Worm (Caenorhabditis elegans): ENCODE results near the gene W08F4.3.
A peak's percentile ranks its signal among the peaks of the same experiment; 100 is the strongest.

Gene W08F4.3

DNA sequence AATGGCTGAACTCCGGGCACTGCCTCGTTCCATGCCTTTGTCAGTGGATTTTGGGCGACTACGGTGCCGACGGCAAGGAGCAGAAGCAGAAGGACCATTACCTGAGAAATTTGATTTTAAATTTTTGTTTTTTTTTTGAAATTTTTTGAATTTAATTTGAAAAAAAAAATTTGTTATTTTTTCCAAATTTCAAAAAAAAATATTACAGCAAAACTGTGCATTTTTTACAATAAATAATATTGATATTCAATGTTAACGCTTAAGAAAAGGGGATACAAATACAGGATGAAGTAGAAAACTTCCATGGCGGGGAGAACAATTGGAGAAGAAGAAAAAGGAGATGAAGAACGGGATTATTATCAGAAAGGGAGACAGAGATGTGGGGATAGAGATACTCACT lies 8.4 kb upstream of the W08F4.3 start, which contains the start of gene mlt-8:
Gene mlt-8 (minus strand): TSS at position 101 of the 400 bp plus-strand sequence.
- TF ChIP-seq med-1 (GFP tag; optimal IDR thresholded peaks at IDR 0.05; ENCODE audit: insufficient read depth) (no peak), flt-1 (GFP tag; IDR thresholded peaks at IDR 0.05) (no peak), tab-1 (GFP tag; IDR thresholded peaks at IDR 0.05) (no peak), cog-1 (tag; optimal IDR thresholded peaks at IDR 0.05) (no peak)

- TF ChIP-seq ztf-29 (GFP tag; IDR thresholded peaks at IDR 0.05) = peak; percentile 32; the same call in 1 of the 2 replicates
Observed at ce11 chrII:573580-573979, 6.8 kb upstream of the W08F4.3 start.

DNA sequence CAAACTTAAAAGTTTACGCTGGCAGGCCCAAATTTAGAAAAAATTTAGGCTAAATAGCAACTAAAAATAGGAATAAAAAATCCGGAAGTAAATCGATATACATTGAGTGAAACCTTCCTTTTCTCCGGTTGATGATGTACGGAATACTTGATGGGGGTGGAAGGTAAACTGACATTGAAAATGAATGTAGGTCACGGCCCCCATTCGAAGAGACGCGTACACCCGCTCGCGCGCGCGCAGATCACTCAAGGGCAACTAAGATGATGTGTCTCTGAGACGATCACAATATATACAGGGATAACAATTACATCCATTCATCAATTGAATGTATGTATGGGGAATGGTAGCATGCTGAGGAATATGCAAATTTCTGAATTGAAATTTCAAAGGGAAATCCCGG lies 6.3 kb upstream of the W08F4.3 start:
- TF ChIP-seq ref-1 (GFP tag; conservative IDR thresholded peaks at IDR 0.05) (no peak), cog-1 (tag; optimal IDR thresholded peaks at IDR 0.05) (no peak), tab-1 (GFP tag; IDR thresholded peaks at IDR 0.05) (no peak), T22C8.4 (GFP tag; IDR thresholded peaks at IDR 0.05) (no peak), klf-2 (GFP tag; conservative IDR thresholded peaks at IDR 0.05) (no peak), ztf-29 (GFP tag; IDR thresholded peaks at IDR 0.05) (no peak), flt-1 (GFP tag; IDR thresholded peaks at IDR 0.05) (no peak)

DNA sequence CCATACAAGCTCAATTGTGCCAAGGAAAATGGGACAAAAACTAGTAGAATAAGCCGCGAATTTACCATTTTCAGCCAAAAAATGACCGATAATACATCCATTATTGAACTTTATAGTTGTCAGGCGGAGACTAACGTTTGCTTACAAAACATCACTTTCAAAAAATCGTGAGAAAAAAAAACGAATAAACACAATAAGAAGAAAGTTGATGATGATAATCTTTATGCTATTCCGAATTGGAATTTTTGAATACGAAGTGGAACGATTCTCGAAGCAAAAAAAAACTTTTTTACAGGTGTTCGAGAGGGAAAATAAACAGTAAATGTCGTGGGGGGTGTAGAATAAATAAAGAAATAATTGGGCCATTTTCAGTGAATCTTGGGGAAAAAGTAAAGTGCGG lies 2.8 kb upstream of the W08F4.3 start, which contains the start of gene W08F4.7:
Gene W08F4.7 (minus strand): TSS at position 101 of the 400 bp plus-strand sequence.
- TF ChIP-seq ref-1 (GFP tag; conservative IDR thresholded peaks at IDR 0.05) (no peak), ztf-23 (GFP tag; IDR thresholded peaks at IDR 0.05) (no peak), cog-1 (tag; optimal IDR thresholded peaks at IDR 0.05) (no peak), med-1 (GFP tag; optimal IDR thresholded peaks at IDR 0.05; ENCODE audit: insufficient read depth) (no peak), flt-1 (GFP tag; IDR thresholded peaks at IDR 0.05) (no peak), klf-2 (GFP tag; conservative IDR thresholded peaks at IDR 0.05) (no peak), tab-1 (GFP tag; IDR thresholded peaks at IDR 0.05) (no peak), ztf-29 (GFP tag; IDR thresholded peaks at IDR 0.05) (no peak), T22C8.4 (GFP tag; IDR thresholded peaks at IDR 0.05) (no peak)

DNA sequence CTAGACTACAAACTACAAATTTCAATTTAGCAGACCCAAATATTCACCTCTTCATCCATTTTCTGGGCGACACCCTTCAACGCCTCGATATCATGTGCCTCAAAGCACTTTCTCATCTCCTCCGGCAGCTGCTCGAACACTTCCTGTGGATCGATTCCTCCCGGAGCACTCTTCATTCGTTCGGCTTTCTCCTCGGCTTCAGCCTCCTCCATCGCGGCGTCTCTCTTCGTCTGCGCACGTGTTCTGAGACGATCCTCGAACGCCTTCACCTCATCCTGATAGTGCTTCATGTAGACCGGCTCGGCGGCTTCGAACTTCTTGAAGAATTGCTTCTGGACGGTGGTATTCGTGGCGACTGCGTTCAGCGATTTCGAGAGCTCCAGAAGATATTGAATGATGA lies 1.6 kb upstream of the W08F4.3 start:
- no peak for TF ChIP-seq ref-1 (GFP tag; conservative IDR thresholded peaks at IDR 0.05)
- TF ChIP-seq tab-1 (GFP tag; IDR thresholded peaks at IDR 0.05) = no peak
- TF ChIP-seq klf-2 (GFP tag; conservative IDR thresholded peaks at IDR 0.05) = no peak
- TF ChIP-seq ztf-29 (GFP tag; IDR thresholded peaks at IDR 0.05) = no peak
- TF ChIP-seq T22C8.4 (GFP tag; IDR thresholded peaks at IDR 0.05) = no peak
- TF ChIP-seq ztf-23 (GFP tag; IDR thresholded peaks at IDR 0.05) = no peak
- TF ChIP-seq cog-1 (tag; optimal IDR thresholded peaks at IDR 0.05) = no peak
- no peak for TF ChIP-seq med-1 (GFP tag; optimal IDR thresholded peaks at IDR 0.05; ENCODE audit: insufficient read depth)
- no peak for TF ChIP-seq flt-1 (GFP tag; IDR thresholded peaks at IDR 0.05)

DNA sequence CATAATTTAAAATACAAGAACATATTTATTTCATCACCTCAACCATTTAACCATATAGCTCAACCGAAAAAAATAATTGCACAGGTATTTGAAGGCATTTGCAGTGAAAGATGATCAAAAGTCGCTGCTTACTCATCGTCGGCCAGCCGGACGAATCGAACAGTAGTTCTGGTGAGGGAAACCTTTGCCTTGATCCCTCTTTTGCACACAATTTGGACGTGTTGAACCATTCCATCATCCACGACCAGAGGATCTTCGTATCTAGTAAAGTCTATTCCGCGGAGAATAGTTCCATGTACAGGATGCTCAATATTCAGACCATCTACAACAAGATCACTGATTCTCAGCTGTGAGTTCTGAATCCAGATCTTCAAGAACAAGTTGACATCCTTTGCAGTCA lies 1.6 kb downstream of the W08F4.3 start:
- TF ChIP-seq klf-2 (GFP tag; conservative IDR thresholded peaks at IDR 0.05) = no peak
- TF ChIP-seq cog-1 (tag; optimal IDR thresholded peaks at IDR 0.05) = no peak
- no peak for TF ChIP-seq ztf-23 (GFP tag; IDR thresholded peaks at IDR 0.05)
- no peak for TF ChIP-seq med-1 (GFP tag; optimal IDR thresholded peaks at IDR 0.05; ENCODE audit: insufficient read depth)
- no peak for TF ChIP-seq ref-1 (GFP tag; conservative IDR thresholded peaks at IDR 0.05)
- no peak for TF ChIP-seq flt-1 (GFP tag; IDR thresholded peaks at IDR 0.05)
- no peak for TF ChIP-seq tab-1 (GFP tag; IDR thresholded peaks at IDR 0.05)
- TF ChIP-seq ztf-29 (GFP tag; IDR thresholded peaks at IDR 0.05) = no peak
- no peak for TF ChIP-seq T22C8.4 (GFP tag; IDR thresholded peaks at IDR 0.05)

- TF ChIP-seq med-1 (GFP tag; optimal IDR thresholded peaks at IDR 0.05; ENCODE audit: insufficient read depth) (no peak), ztf-29 (GFP tag; IDR thresholded peaks at IDR 0.05) (no peak), ztf-23 (GFP tag; IDR thresholded peaks at IDR 0.05) (no peak), ref-1 (GFP tag; conservative IDR thresholded peaks at IDR 0.05) (no peak), klf-2 (GFP tag; conservative IDR thresholded peaks at IDR 0.05) (no peak), flt-1 (GFP tag; IDR thresholded peaks at IDR 0.05) (no peak), T22C8.4 (GFP tag; IDR thresholded peaks at IDR 0.05) (no peak)
Observed at ce11 chrII:582649-583048, 2.2 kb downstream of the W08F4.3 start, which contains the start of gene fbxb-14. fbxb-14 (minus strand) TSS chrII:582749.

DNA sequence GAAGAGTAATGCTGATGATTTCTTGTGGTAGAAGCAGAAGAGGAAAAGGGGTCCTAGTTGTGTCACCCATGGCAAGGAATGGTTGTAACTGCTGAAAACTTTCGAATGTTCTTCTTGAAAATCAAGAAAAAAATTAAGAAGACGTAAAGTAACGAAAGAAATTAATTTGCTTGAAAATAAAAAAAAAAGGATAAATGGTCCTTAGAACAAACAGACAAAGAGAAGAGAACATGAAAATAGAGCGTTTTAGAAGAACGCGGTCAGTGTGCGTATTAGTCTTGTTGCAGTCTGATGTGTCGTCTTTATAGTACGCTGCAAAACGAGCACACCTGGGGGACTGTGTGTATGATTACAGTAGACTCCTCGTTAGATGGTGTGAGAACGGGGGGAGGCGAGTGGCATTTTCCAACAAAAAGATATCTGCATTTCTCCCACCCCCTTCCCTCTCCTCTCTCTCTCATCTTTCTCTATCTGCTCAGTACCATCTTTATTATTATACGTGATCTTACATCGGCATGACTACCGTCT lies 4.0 kb downstream of the W08F4.3 start, which contains the start of the genes W08F4.12 and W08F4.13:
Gene W08F4.12 (minus strand): TSS at position 101 of the 528 bp plus-strand sequence.
Gene W08F4.13 (plus strand): TSS at position 478 of the 528 bp plus-strand sequence.
- TF ChIP-seq ztf-23 (GFP tag; IDR thresholded peaks at IDR 0.05) = no peak
- no peak for TF ChIP-seq tab-1 (GFP tag; IDR thresholded peaks at IDR 0.05)
- no peak for TF ChIP-seq T22C8.4 (GFP tag; IDR thresholded peaks at IDR 0.05)
- TF ChIP-seq ztf-29 (GFP tag; IDR thresholded peaks at IDR 0.05) = no peak
- TF ChIP-seq med-1 (GFP tag; optimal IDR thresholded peaks at IDR 0.05; ENCODE audit: insufficient read depth) = no peak
- no peak for TF ChIP-seq ref-1 (GFP tag; conservative IDR thresholded peaks at IDR 0.05)
- no peak for TF ChIP-seq flt-1 (GFP tag; IDR thresholded peaks at IDR 0.05)
- no peak for TF ChIP-seq cog-1 (tag; optimal IDR thresholded peaks at IDR 0.05)
- TF ChIP-seq klf-2 (GFP tag; conservative IDR thresholded peaks at IDR 0.05) = no peak

DNA sequence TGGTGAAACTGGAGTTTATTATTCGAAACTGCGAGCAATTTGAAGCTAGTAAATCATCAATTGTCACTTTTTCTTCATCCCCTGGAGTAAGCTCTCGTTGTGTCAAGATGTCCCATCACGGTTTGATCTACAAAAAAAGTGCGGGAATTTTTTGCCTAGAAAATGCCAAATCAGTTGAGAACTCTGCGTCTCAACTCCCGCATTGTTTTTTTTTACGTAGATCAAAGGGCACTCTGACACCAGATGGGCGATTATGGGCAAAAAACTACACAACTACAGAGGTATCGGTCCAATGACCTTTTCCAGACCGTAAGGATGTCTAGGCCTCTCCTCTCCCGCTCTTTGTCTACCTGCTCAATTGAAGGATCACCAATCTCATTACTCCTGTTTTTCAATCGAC lies 7.1 kb downstream of the W08F4.3 start, which contains the start of gene fbxb-34:
Gene fbxb-34 (plus strand): TSS at position 301 of the 400 bp plus-strand sequence.
- TF ChIP-seq ztf-29 (GFP tag; IDR thresholded peaks at IDR 0.05) (no peak), flt-1 (GFP tag; IDR thresholded peaks at IDR 0.05) (no peak), T22C8.4 (GFP tag; IDR thresholded peaks at IDR 0.05) (no peak), klf-2 (GFP tag; conservative IDR thresholded peaks at IDR 0.05) (no peak), tab-1 (GFP tag; IDR thresholded peaks at IDR 0.05) (no peak), cog-1 (tag; optimal IDR thresholded peaks at IDR 0.05) (no peak), ref-1 (GFP tag; conservative IDR thresholded peaks at IDR 0.05) (no peak), med-1 (GFP tag; optimal IDR thresholded peaks at IDR 0.05; ENCODE audit: insufficient read depth) (no peak), ztf-23 (GFP tag; IDR thresholded peaks at IDR 0.05) (no peak)

DNA sequence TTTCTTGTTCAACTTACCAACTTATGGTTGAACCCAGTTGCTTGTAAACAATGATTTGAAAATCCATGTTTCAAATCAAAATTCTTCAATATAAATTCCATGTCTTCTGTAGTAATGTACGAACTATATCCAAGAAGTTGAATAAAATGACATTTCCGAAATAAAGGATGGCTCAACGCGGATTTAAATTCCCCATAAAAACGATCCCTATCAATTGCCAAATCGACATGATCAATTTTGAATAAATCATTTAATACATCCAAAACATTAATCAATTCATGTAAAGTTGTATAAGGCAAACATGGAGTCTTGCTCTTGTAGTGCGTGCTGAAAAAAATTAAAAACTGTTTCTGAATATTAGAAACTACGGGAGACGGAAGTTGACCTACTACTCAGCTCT lies 10.7 kb downstream of the W08F4.3 start, which contains the start of gene W08F4.10:
Gene W08F4.10 (minus strand): TSS at position 101 of the 400 bp plus-strand sequence.
- TF ChIP-seq cog-1 (tag; optimal IDR thresholded peaks at IDR 0.05) (no peak), tab-1 (GFP tag; IDR thresholded peaks at IDR 0.05) (no peak), med-1 (GFP tag; optimal IDR thresholded peaks at IDR 0.05; ENCODE audit: insufficient read depth) (no peak), klf-2 (GFP tag; conservative IDR thresholded peaks at IDR 0.05) (no peak), ref-1 (GFP tag; conservative IDR thresholded peaks at IDR 0.05) (no peak), flt-1 (GFP tag; IDR thresholded peaks at IDR 0.05) (no peak), ztf-29 (GFP tag; IDR thresholded peaks at IDR 0.05) (no peak), ztf-23 (GFP tag; IDR thresholded peaks at IDR 0.05) (no peak), T22C8.4 (GFP tag; IDR thresholded peaks at IDR 0.05) (no peak)
